Fruit fly (Drosophila melanogaster): Measurements from ENCODE around the gene Npc2c.

Gene Npc2c

DNA sequence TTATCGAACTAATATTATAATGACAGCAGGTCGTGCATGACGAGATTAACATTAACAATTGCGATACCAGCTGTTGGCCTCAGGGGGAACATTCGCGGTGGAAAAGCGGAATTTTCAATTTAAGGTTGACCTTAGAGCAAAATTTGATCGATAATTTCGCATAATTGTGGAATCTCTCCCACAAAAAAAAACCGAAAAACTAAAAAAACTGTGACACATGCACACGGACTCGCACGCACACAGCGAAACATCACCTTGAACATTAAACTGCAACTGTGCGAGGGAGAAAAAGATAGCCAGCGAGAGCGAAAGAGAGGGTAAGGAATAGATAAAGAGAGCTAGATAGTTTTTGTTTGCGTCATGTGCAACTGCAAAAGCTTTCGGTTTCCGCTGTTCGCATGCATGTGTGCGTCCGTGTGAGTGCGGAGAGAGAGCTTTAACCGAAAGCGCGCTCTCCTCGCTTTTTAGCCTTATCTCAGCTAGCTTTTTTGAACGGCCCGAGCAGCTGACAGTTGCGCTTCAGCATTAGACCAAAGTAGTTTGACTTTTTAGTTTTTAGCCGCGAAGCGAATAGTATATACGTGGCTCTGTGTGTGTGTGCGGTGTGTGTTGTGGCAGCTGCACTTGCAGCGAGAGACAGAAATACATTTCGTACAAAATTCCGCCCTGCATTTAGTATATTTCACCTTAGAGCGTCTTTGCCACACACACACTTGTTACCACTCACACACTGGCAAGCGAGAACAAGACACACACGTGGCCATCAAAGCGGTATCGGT, 33.4 kb downstream of the Npc2c start (continued):
- no peak for TF ChIP-seq CHES-1-like (GFP tag; optimal IDR thresholded peaks at IDR 0.05)
- TF ChIP-seq ftz-f1 (GFP tag; optimal IDR thresholded peaks at IDR 0.05), result peak; percentile 90
- TF ChIP-seq CG17385 (GFP tag; optimal IDR thresholded peaks at IDR 0.05), result peak; percentile 23
- no peak for TF ChIP-seq CG33557 (GFP tag; optimal IDR thresholded peaks at IDR 0.05)
- no peak for TF ChIP-seq zfh1 (GFP tag; IDR thresholded peaks at IDR 0.05)
- peak in 1 of 2 experiments; percentile 92 for TF ChIP-seq Pdp1 (GFP tag; optimal IDR thresholded peaks at IDR 0.05)
- no peak for TF ChIP-seq CG9437 (GFP tag; optimal IDR thresholded peaks at IDR 0.05)
- no peak for TF ChIP-seq pb (GFP tag; optimal IDR thresholded peaks at IDR 0.05)
- no peak for TF ChIP-seq hth (optimal IDR thresholded peaks at IDR 0.05)
- TF ChIP-seq CG16815 (GFP tag; optimal IDR thresholded peaks at IDR 0.05), result no peak
- TF ChIP-seq BtbVII (GFP tag; optimal IDR thresholded peaks at IDR 0.05), result peak; percentile 42
- no peak for TF ChIP-seq pho (GFP tag; optimal IDR thresholded peaks at IDR 0.05)
- no peak for TF ChIP-seq bowl (GFP tag; IDR thresholded peaks at IDR 0.05)
- TF ChIP-seq Hr78 (GFP tag; optimal IDR thresholded peaks at IDR 0.05), result peak in 1 of 2 experiments; percentile 40
- 0 out of 2 replicates have a peak, but pooled peaks have one; percentile 22 for TF ChIP-seq CG9932 (GFP tag; IDR thresholded peaks at IDR 0.05)
- no peak for TF ChIP-seq ato (GFP tag; IDR thresholded peaks at IDR 0.05; ENCODE audit: partially characterized antibody)
- TF ChIP-seq ab (GFP tag; optimal IDR thresholded peaks at IDR 0.05), result no peak
- TF ChIP-seq CG13296 (GFP tag; optimal IDR thresholded peaks at IDR 0.05), result peak; percentile 18
- TF ChIP-seq lola (GFP tag; optimal IDR thresholded peaks at IDR 0.05), result no peak
- TF ChIP-seq CG1603 (tag; optimal IDR thresholded peaks at IDR 0.05), result no peak
- TF ChIP-seq Neu2 (GFP tag; optimal IDR thresholded peaks at IDR 0.05; ENCODE audit: borderline replicate concordance), result no peak
- no peak for TF ChIP-seq tup (GFP tag; optimal IDR thresholded peaks at IDR 0.05)
- no peak for TF ChIP-seq Six4 (GFP tag; optimal IDR thresholded peaks at IDR 0.05)
- TF ChIP-seq pzg (GFP tag; optimal IDR thresholded peaks at IDR 0.05), result no peak
- no peak for TF ChIP-seq wdn (GFP tag; IDR thresholded peaks at IDR 0.05)
- TF ChIP-seq nmo (GFP tag; optimal IDR thresholded peaks at IDR 0.05), result no peak
- no peak for TF ChIP-seq gcm (GFP tag; optimal IDR thresholded peaks at IDR 0.05)
- no peak for TF ChIP-seq corto (GFP tag; optimal IDR thresholded peaks at IDR 0.05)
- peak; percentile 62 for TF ChIP-seq Ets65A (GFP tag)
- peak; percentile 100 for TF ChIP-seq chinmo (GFP tag; IDR thresholded peaks at IDR 0.05; ENCODE audit: partially characterized antibody)
- TF ChIP-seq CG10543 (GFP tag; optimal IDR thresholded peaks at IDR 0.05), result no peak
- no peak for TF ChIP-seq Asciz (GFP tag; optimal IDR thresholded peaks at IDR 0.05)
- TF ChIP-seq CG2199 (GFP tag; IDR thresholded peaks at IDR 0.05), result no peak
- TF ChIP-seq sqz (GFP tag; optimal IDR thresholded peaks at IDR 0.05), result peak; percentile 50
- no peak for TF ChIP-seq CG4617 (GFP tag; optimal IDR thresholded peaks at IDR 0.05; ENCODE audit: borderline replicate concordance)
- no peak for TF ChIP-seq pum (GFP tag; optimal IDR thresholded peaks at IDR 0.05)
- no peak for TF ChIP-seq tio (GFP tag; optimal IDR thresholded peaks at IDR 0.05)
- TF ChIP-seq CG6813 (GFP tag; optimal IDR thresholded peaks at IDR 0.05), result peak; percentile 50
- no peak for TF ChIP-seq br (optimal IDR thresholded peaks at IDR 0.05)
- no peak for TF ChIP-seq D19A (tag; optimal IDR thresholded peaks at IDR 0.05)
- no peak for TF ChIP-seq mam (GFP tag; optimal IDR thresholded peaks at IDR 0.05)
- no peak for TF ChIP-seq ap (GFP tag; IDR thresholded peaks at IDR 0.05)
- TF ChIP-seq otp (GFP tag; IDR thresholded peaks at IDR 0.05), result no peak
- no peak for TF ChIP-seq gfzf (GFP tag; optimal IDR thresholded peaks at IDR 0.05)
- TF ChIP-seq CG17802 (tag; optimal IDR thresholded peaks at IDR 0.05), result no peak
- TF ChIP-seq CG7928 (GFP tag; optimal IDR thresholded peaks at IDR 0.05), result no peak
- 0 out of 2 replicates have a peak, but pooled peaks have one; percentile 30 for TF ChIP-seq Scr (GFP tag; IDR thresholded peaks at IDR 0.05; ENCODE audit: partially characterized antibody)
- TF ChIP-seq tna (GFP tag; IDR thresholded peaks at IDR 0.05; ENCODE audit: partially characterized antibody), result no peak
- peak; percentile 27 for TF ChIP-seq Xbp1 (GFP tag; optimal IDR thresholded peaks at IDR 0.05)

All from whole organism, embryonic.